Worm (Caenorhabditis elegans): Measurements from ENCODE around the gene Y46G5A.23.
A peak's percentile ranks its signal among the peaks of the same experiment; 100 is the strongest.

Gene Y46G5A.23

ce11 chrII:12797211-12797794 lies 31.5 kb downstream of the Y46G5A.23 start (continued):
- peak; percentile 53 for TF ChIP-seq mxl-3 (GFP tag; optimal IDR thresholded peaks at IDR 0.05)
- TF ChIP-seq aha-1 (tag) = no peak

ce11 chrII:12796040-12796502 lies 32.7 kb downstream of the Y46G5A.23 start, which contains the start of gene cpt-1:
cpt-1 (minus strand) TSS chrII:12796452.
- no peak for TF ChIP-seq rbr-2 (tag; optimal IDR thresholded peaks at IDR 0.05)
- peak; percentile 73 for TF ChIP-seq T26A8.4 (GFP tag; IDR thresholded peaks at IDR 0.05)
- TF ChIP-seq arid-1 (GFP tag; conservative IDR thresholded peaks at IDR 0.05) = no peak
- no peak for TF ChIP-seq daf-8 (GFP tag; IDR thresholded peaks at IDR 0.05)
- TF ChIP-seq lim-7 (GFP tag; IDR thresholded peaks at IDR 0.05) = no peak
- TF ChIP-seq zfp-3 (GFP tag; conservative IDR thresholded peaks at IDR 0.05) = no peak
- no peak for TF ChIP-seq skn-1 (tag; optimal IDR thresholded peaks at IDR 0.05)
- peak; percentile 58; the same call in 1 of the 2 replicates for TF ChIP-seq egl-43 (GFP tag; IDR thresholded peaks at IDR 0.05)
- no peak for TF ChIP-seq fos-1 (tag; optimal IDR thresholded peaks at IDR 0.05)
- TF ChIP-seq nhr-42 (GFP tag; IDR thresholded peaks at IDR 0.05) = no peak
- no peak for TF ChIP-seq nhr-111 (GFP tag; optimal IDR thresholded peaks at IDR 0.05)
- no peak for TF ChIP-seq nhr-6 (tag; optimal IDR thresholded peaks at IDR 0.05)
- TF ChIP-seq duxl-1 (tag; optimal IDR thresholded peaks at IDR 0.05; ENCODE audit: poor library complexity) = no peak
- no peak for TF ChIP-seq daf-19 (GFP tag; conservative IDR thresholded peaks at IDR 0.05)
- TF ChIP-seq hlh-11 (tag; optimal IDR thresholded peaks at IDR 0.05) = peak; percentile 1
- TF ChIP-seq mxl-3 (GFP tag; optimal IDR thresholded peaks at IDR 0.05) = peak; percentile 3
- no peak for TF ChIP-seq nhr-25 (tag; optimal IDR thresholded peaks at IDR 0.05; ENCODE audit: borderline replicate concordance, insufficient read depth)
- TF ChIP-seq daf-16 (GFP tag; optimal IDR thresholded peaks at IDR 0.05) = no peak
- TF ChIP-seq daf-16 (tag; optimal IDR thresholded peaks at IDR 0.05) = no peak
- no peak for TF ChIP-seq lsy-2 (tag; optimal IDR thresholded peaks at IDR 0.05)
- TF ChIP-seq aha-1 (tag) = peak; percentile 93
- TF ChIP-seq set-16 (GFP tag; IDR thresholded peaks at IDR 0.05) = peak; percentile 22; the same call in 1 of the 2 replicates
- TF ChIP-seq dmd-6 (GFP tag; IDR thresholded peaks at IDR 0.05) = no peak
- no peak for TF ChIP-seq Y5F2A.4 (GFP tag; optimal IDR thresholded peaks at IDR 0.05)
- TF ChIP-seq ztf-11 (tag; optimal IDR thresholded peaks at IDR 0.05) = no peak
- TF ChIP-seq ZK546.5 (tag; optimal IDR thresholded peaks at IDR 0.05) = no peak
- TF ChIP-seq ZK337.2 (GFP tag; IDR thresholded peaks at IDR 0.05) = no peak
- TF ChIP-seq ceh-32 (tag; optimal IDR thresholded peaks at IDR 0.05; ENCODE audit: poor library complexity) = no peak

- no peak for TF ChIP-seq ceh-28 (tag; optimal IDR thresholded peaks at IDR 0.05)
- TF ChIP-seq lim-7 (GFP tag; IDR thresholded peaks at IDR 0.05) = peak; percentile 66
- TF ChIP-seq mep-1 (tag; optimal IDR thresholded peaks at IDR 0.05) = peak; percentile 29
- no peak for TF ChIP-seq nhr-28 (tag; optimal IDR thresholded peaks at IDR 0.05)
- no peak for TF ChIP-seq nhr-76 (tag; optimal IDR thresholded peaks at IDR 0.05)
- TF ChIP-seq unc-39 (tag; optimal IDR thresholded peaks at IDR 0.05) = no peak
- TF ChIP-seq lir-3 (tag; optimal IDR thresholded peaks at IDR 0.05) = no peak
- TF ChIP-seq nhr-10 (tag; optimal IDR thresholded peaks at IDR 0.05) = no peak
- TF ChIP-seq dmd-8 (GFP tag; IDR thresholded peaks at IDR 0.05) = no peak
- TF ChIP-seq F49E8.2 (tag; optimal IDR thresholded peaks at IDR 0.05; ENCODE audit: borderline replicate concordance) = no peak
- TF ChIP-seq snpc-4 (tag; optimal IDR thresholded peaks at IDR 0.05) = no peak
- TF ChIP-seq dmd-6 (GFP tag; IDR thresholded peaks at IDR 0.05) = no peak
- no peak for TF ChIP-seq Y105C5A.15 (GFP tag; IDR thresholded peaks at IDR 0.05)
- no peak for TF ChIP-seq daf-12 (tag; optimal IDR thresholded peaks at IDR 0.05)
- TF ChIP-seq nhr-25 (tag; optimal IDR thresholded peaks at IDR 0.05; ENCODE audit: borderline replicate concordance, insufficient read depth) = no peak
- TF ChIP-seq nhr-237 (tag; optimal IDR thresholded peaks at IDR 0.05) = no peak
- no peak for TF ChIP-seq F10B5.3 (tag; optimal IDR thresholded peaks at IDR 0.05)
- TF ChIP-seq attf-4 (tag; optimal IDR thresholded peaks at IDR 0.05) = no peak
- no peak for TF ChIP-seq ces-1 (GFP tag; optimal IDR thresholded peaks at IDR 0.05)
- no peak for TF ChIP-seq lin-1 (GFP tag; IDR thresholded peaks at IDR 0.05)
- TF ChIP-seq zfp-3 (GFP tag; conservative IDR thresholded peaks at IDR 0.05) = peak; percentile 32; the same call in 1 of the 2 replicates
- TF ChIP-seq ctbp-1 (GFP tag; IDR thresholded peaks at IDR 0.05) = no peak
- TF ChIP-seq sdz-12 (GFP tag; optimal IDR thresholded peaks at IDR 0.05) = peak; percentile 77
- no peak for TF ChIP-seq tag-97 (GFP tag; IDR thresholded peaks at IDR 0.05)
- TF ChIP-seq ceh-44 (GFP tag; IDR thresholded peaks at IDR 0.05) = no peak
Measured at ce11 chrII:12795188-12795587, 33.6 kb downstream of the Y46G5A.23 start.

All from whole organism, L4 larva.